Worm (Caenorhabditis elegans) whole organism, early embryonic: ENCODE data around the gene M02D8.2.

Experiments used
- ama-1 ChIP-seq: fragments of 150-350 bp; optimal IDR thresholded peaks from 2 replicates; lab custom pipeline; 2014
- hnd-1 ChIP-seq: sonication (generic microtip); optimal IDR thresholded peaks from 2 replicates; lab custom pipeline; 2016; ENCODE audit warnings: missing genetic modification characterization, missing compliant biosample characterization

DNA sequence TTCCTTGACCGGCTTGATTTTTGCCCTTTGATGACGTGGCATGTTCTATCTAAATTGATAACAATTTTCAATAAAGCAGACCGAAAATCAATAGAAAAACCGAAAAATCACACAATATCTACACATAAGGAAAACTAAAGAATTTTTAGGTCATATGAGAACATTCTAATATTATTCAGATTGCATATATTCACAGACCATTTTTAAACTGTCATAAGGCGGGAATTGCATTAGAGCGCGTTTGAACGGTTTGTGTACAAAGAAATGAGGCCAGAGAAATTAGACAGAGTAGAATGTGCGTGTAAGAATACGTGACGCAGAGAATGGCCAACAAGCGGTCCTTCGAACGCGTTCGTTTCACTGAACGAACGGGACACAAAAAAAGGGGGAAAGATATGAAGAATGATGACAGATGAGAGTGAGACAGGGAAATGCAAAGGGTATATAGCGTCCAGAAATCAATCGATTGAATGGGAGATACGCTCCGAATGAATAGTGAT lies 2.5 kb upstream of the M02D8.2 start, which contains the start of gene M02D8.3:
- TF ChIP-seq ama-1 (lab: Kevin White, UChicago): no peak
- TF ChIP-seq hnd-1: no peak
